Worm (Caenorhabditis elegans) whole organism, L4 larva: ENCODE data around the gene F58E2.4.
"Not testable (repeated sequence)": the region's sequence is repeated elsewhere in the genome, so short reads cannot be mapped to it uniquely, and the experiment has no call there.

ENCODE experiments used
- F49E8.2 ChIP-seq: sonication (generic microtip); optimal IDR thresholded peaks from 2 replicates; lab custom pipeline; 2016; ENCODE audit warnings: missing compliant biosample characterization, mild to moderate bottlenecking, missing genetic modification characterization, borderline replicate concordance
- R02D3.7 ChIP-seq: fragments of 150-350 bp; sonication (generic microtip); optimal IDR thresholded peaks from 3 replicates; lab custom pipeline; 2014; ENCODE audit warnings: missing biosample characterization, missing genetic modification characterization
- T26A8.4 ChIP-seq: fragments of 200-800 bp; sonication (Bioruptor generic); IDR thresholded peaks from 2 replicates; pipeline ENCODE4 v1.3.6; 2022; ENCODE audit warnings: missing genetic modification characterization, missing compliant biosample characterization
- Y75B8A.6 ChIP-seq: fragments of 200-800 bp; sonication (Bioruptor generic); IDR thresholded peaks from 2 replicates; pipeline ENCODE4 v1.3.6; 2022; ENCODE audit warnings: missing genetic modification reagents, missing genetic modification characterization, missing compliant biosample characterization
- ZK337.2 ChIP-seq: fragments of 200-800 bp; sonication (Bioruptor generic); IDR thresholded peaks from 2 replicates; pipeline ENCODE4 v1.3.6; 2022; ENCODE audit warnings: missing genetic modification reagents, missing genetic modification characterization, missing compliant biosample characterization
- ZK546.5 ChIP-seq, 2 experiments: sonication (generic microtip); optimal IDR thresholded peaks; 2 replicates each; lab custom pipeline; 2017; ENCODE audit warnings: missing biosample characterization in 2 of 2, missing genetic modification characterization in 2 of 2
- aha-1 ChIP-seq: fragments of 150-350 bp; peaks from one replicate; lab custom pipeline; 2014; ENCODE audit warnings: missing biosample characterization, missing genetic modification characterization
- aly-2 ChIP-seq: sonication (generic microtip); optimal IDR thresholded peaks from 2 replicates; lab custom pipeline; 2018; ENCODE audit warnings: missing biosample characterization, missing genetic modification characterization
- ama-1 ChIP-seq: fragments of 150-350 bp; optimal IDR thresholded peaks from 2 replicates; lab custom pipeline; 2014; ENCODE audit warnings: inconsistent platforms, mixed read lengths
- ceh-28 ChIP-seq: fragments of 150-350 bp; optimal IDR thresholded peaks from 2 replicates; lab custom pipeline; 2014; ENCODE audit warnings: missing biosample characterization, missing genetic modification reagents, missing genetic modification characterization
- ceh-44 ChIP-seq: fragments of 200-800 bp; sonication (Bioruptor generic); IDR thresholded peaks from 2 replicates; pipeline ENCODE4 v1.3.6; 2022; ENCODE audit warnings: missing genetic modification reagents, missing genetic modification characterization, missing compliant biosample characterization
- ctbp-1 ChIP-seq: fragments of 200-800 bp; sonication (Bioruptor generic); IDR thresholded peaks from 2 replicates; pipeline ENCODE4 v1.3.6; 2022; ENCODE audit warnings: missing genetic modification reagents, missing genetic modification characterization, missing compliant biosample characterization
- daf-12 ChIP-seq: fragments of 150-350 bp; optimal IDR thresholded peaks from 2 replicates; lab custom pipeline; 2014; ENCODE audit warnings: missing biosample characterization, missing genetic modification reagents, missing genetic modification characterization
- daf-16 ChIP-seq, 3 experiments: sonication (generic microtip); optimal IDR thresholded peaks; 2 replicates each; lab custom pipeline; 2016 to 2017; ENCODE audit warnings: missing genetic modification characterization in 3 of 3, missing genetic modification reagents in 3 of 3, mild to moderate bottlenecking in 2 of 3, missing compliant biosample characterization in 2 of 3, missing biosample characterization in 1 of 3, moderate library complexity in 1 of 3
- dve-1 ChIP-seq: sonication (generic microtip); optimal IDR thresholded peaks from 2 replicates; lab custom pipeline; 2017; ENCODE audit warnings: antibody characterized with exemption, mild to moderate bottlenecking, missing genetic modification characterization, missing compliant biosample characterization; ENCODE audit not compliant: insufficient read depth
- egl-43 ChIP-seq: fragments of 200-800 bp; sonication (Bioruptor generic); IDR thresholded peaks from 2 replicates; pipeline ENCODE4 v1.3.6; 2022; ENCODE audit warnings: missing genetic modification reagents, missing genetic modification characterization, missing compliant biosample characterization
- fos-1 ChIP-seq: fragments of 150-350 bp; optimal IDR thresholded peaks from 2 replicates; lab custom pipeline; 2014; ENCODE audit warnings: missing biosample characterization, missing genetic modification characterization
- gei-8 ChIP-seq: fragments of 200-800 bp; sonication (Bioruptor generic); optimal IDR thresholded peaks from 2 replicates; lab custom pipeline; 2018; ENCODE audit warnings: mild to moderate bottlenecking, missing genetic modification characterization, missing compliant biosample characterization
- hif-1 ChIP-seq, 2 experiments: sonication (generic microtip); optimal IDR thresholded peaks; 2 replicates each; lab custom pipeline; 2016 to 2017; ENCODE audit warnings: missing compliant biosample characterization in 2 of 2, missing genetic modification characterization in 2 of 2, missing genetic modification reagents in 2 of 2, missing genotype in 2 of 2, mild to moderate bottlenecking in 1 of 2
- hlh-11 ChIP-seq: fragments of 200-800 bp; sonication (Bioruptor generic); optimal IDR thresholded peaks from 2 replicates; lab custom pipeline; 2018; ENCODE audit warnings: mild to moderate bottlenecking, missing genetic modification characterization, missing compliant biosample characterization
- lin-1 ChIP-seq: fragments of 200-800 bp; sonication (Bioruptor generic); IDR thresholded peaks from 2 replicates; pipeline ENCODE4 v1.3.6; 2022; ENCODE audit warnings: missing genetic modification reagents, missing genetic modification characterization, missing compliant biosample characterization
- lin-15B ChIP-seq: fragments of 150-350 bp; sonication (generic microtip); optimal IDR thresholded peaks from 3 replicates; lab custom pipeline; 2014; ENCODE audit warnings: missing biosample characterization, missing genetic modification characterization
- madf-5 ChIP-seq, 2 experiments: fragments of 200-800 bp; sonication (Bioruptor generic); IDR thresholded peaks; 2 replicates each; pipeline ENCODE4 v1.3.6; 2022; ENCODE audit warnings: missing compliant biosample characterization in 2 of 2, missing genetic modification characterization in 2 of 2
- mdl-1 ChIP-seq, 2 experiments: fragments of 150-350 bp in 1 of 2; sonication (generic microtip) in 1 of 2; optimal IDR thresholded peaks; 2 replicates each; lab custom pipeline; 2014 to 2017; ENCODE audit warnings: missing biosample characterization in 2 of 2, missing genetic modification characterization in 2 of 2
- mxl-3 ChIP-seq: fragments of 200-800 bp; sonication (Bioruptor generic); optimal IDR thresholded peaks from 2 replicates; lab custom pipeline; 2018; ENCODE audit warnings: mild to moderate bottlenecking, missing genetic modification characterization, missing compliant biosample characterization
- nhr-10 ChIP-seq: fragments of 150-350 bp; optimal IDR thresholded peaks from 2 replicates; lab custom pipeline; 2014; ENCODE audit warnings: missing biosample characterization, missing genetic modification characterization
- nhr-111 ChIP-seq: fragments of 200-800 bp; sonication (Bioruptor generic); optimal IDR thresholded peaks from 2 replicates; lab custom pipeline; 2018; ENCODE audit warnings: mild to moderate bottlenecking, missing genetic modification characterization, missing compliant biosample characterization
- nhr-41 ChIP-seq: fragments of 200-800 bp; sonication (Bioruptor generic); IDR thresholded peaks from 2 replicates; pipeline ENCODE4 v1.3.6; 2022; ENCODE audit warnings: missing genetic modification reagents, missing genetic modification characterization, missing compliant biosample characterization
- nhr-76 ChIP-seq: fragments of 150-350 bp; optimal IDR thresholded peaks from 2 replicates; lab custom pipeline; 2014; ENCODE audit warnings: missing biosample characterization, missing genetic modification characterization
- skn-1 ChIP-seq: fragments of 150-350 bp; optimal IDR thresholded peaks from 2 replicates; lab custom pipeline; 2014; ENCODE audit warnings: missing biosample characterization, missing genetic modification characterization
- snpc-4 ChIP-seq: fragments of 150-350 bp; optimal IDR thresholded peaks from 2 replicates; lab custom pipeline; 2014; ENCODE audit warnings: missing biosample characterization, missing genetic modification characterization
- spr-1 ChIP-seq: sonication (generic microtip); optimal IDR thresholded peaks from 2 replicates; lab custom pipeline; 2016; ENCODE audit warnings: mild to moderate bottlenecking, missing genetic modification characterization, missing compliant biosample characterization
- tag-97 ChIP-seq: fragments of 200-800 bp; sonication (Bioruptor generic); IDR thresholded peaks from 2 replicates; pipeline ENCODE4 v1.3.6; 2022; ENCODE audit warnings: missing genetic modification characterization, missing compliant biosample characterization
- unc-39 ChIP-seq: sonication (generic microtip); optimal IDR thresholded peaks from 2 replicates; lab custom pipeline; 2017; ENCODE audit warnings: missing biosample characterization, missing genetic modification characterization
- unc-62 ChIP-seq, 3 experiments: fragments of 150-350 bp in 1 of 3; sonication (generic microtip); optimal IDR thresholded peaks in 2 of 3; peaks in 1 of 3; 1 replicate in 1 of 3; 2 replicates in 2 of 3; lab custom pipeline; 2014 to 2017; ENCODE audit warnings: missing biosample characterization in 3 of 3, missing genetic modification characterization in 3 of 3, missing genetic modification reagents in 3 of 3, missing genotype in 1 of 3
- zip-11 ChIP-seq: fragments of 200-800 bp; sonication (Bioruptor generic); IDR thresholded peaks from 2 replicates; pipeline ENCODE4 v1.3.6; 2022; ENCODE audit warnings: missing genetic modification characterization, missing compliant biosample characterization
- ztf-7 ChIP-seq: fragments of 150-350 bp; optimal IDR thresholded peaks from 2 replicates; lab custom pipeline; 2014; ENCODE audit warnings: missing biosample characterization, missing genetic modification characterization

Gene F58E2.4

ce11 chrIV:3463254-3463653, at the start of gene F58E2.4:
F58E2.4 (plus strand) TSS chrIV:3463387.
- TF ChIP-seq skn-1 (tag; lab: Kevin White, UChicago) (no peak), egl-43 (GFP tag; lab: Robert Waterston, UW) (no peak), aha-1 (peak; percentile 19)

DNA sequence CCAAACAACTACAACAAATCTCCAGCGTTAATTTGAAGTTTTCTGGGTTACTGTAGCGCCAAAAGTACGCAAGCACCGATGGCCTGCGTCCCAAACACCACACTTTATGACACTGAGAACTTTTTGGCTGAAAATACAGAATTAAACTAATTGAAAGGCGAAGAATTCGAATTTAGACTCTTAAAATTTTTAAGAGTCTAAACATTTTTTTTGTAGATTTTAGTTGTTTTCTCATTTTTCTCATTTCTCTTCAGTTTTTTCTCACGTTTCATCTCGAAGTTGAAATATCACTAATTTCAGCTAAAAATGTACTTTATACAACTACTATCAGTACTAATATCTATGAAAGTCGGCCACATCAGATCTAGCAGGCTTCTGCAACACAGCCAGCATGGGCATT, 47.8 kb upstream of the F58E2.4 start, which contains the start of gene lgc-9:
TSS of gene lgc-9 (plus strand) at position 301 of the 400 bp plus-strand sequence.
- no peak for TF ChIP-seq lin-15B (tag; lab: Kevin White, UChicago)
- no peak for TF ChIP-seq hlh-11 (tag; lab: Kevin White, UChicago)
- TF ChIP-seq nhr-10 (tag; lab: Kevin White, UChicago) = no peak
- TF ChIP-seq ZK337.2 (GFP tag; lab: Robert Waterston, UW) = no peak
- TF ChIP-seq mxl-3 (GFP tag; lab: Kevin White, UChicago) = no peak
- no peak for TF ChIP-seq nhr-76 (tag; lab: Kevin White, UChicago)
- TF ChIP-seq nhr-41 = no peak
- TF ChIP-seq hif-1 (tag; optimal IDR thresholded peaks at IDR 0.05; lab: Kevin White, UChicago) = no peak
- no peak for TF ChIP-seq aly-2 (tag; lab: Kevin White, UChicago)
- TF ChIP-seq ceh-44 (GFP tag; lab: Robert Waterston, UW) = no peak

DNA sequence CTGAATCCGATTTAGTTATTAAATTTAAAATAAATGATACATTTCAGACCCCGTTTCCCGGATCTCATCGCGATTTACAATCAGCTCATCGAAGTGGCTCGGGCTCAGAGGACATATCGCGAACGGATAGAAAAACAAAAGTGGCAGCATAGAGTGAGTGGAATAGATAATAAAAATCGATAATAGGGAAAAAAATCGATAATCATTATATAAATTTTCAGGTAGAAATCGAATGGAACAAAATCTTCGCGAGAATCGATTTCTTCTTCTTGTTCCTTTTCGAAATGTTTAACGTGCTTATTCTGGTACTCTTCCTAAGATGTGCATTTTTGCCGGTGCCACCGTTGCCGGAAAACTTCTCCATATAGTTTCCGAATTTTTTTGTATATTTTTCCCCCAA, 44.4 kb upstream of the F58E2.4 start:
- TF ChIP-seq ceh-28 (tag; lab: Kevin White, UChicago) = peak; percentile 61
- TF ChIP-seq ama-1 = no peak
- no peak for TF ChIP-seq spr-1 (tag; lab: Kevin White, UChicago)
- TF ChIP-seq, all 104 proteins: peak for 1

ce11 chrIV:3422516-3422915, 40.7 kb upstream of the F58E2.4 start, which contains the start of gene C04C3.6:
C04C3.6 (minus strand) TSS chrIV:3422616.
- TF ChIP-seq unc-39 (tag; lab: Kevin White, UChicago) = no peak

ce11 chrIV:3428434-3428950, 34.7 kb upstream of the F58E2.4 start, which contains the start of the genes C04C3.9 and srz-60:
C04C3.9 (minus strand) TSS chrIV:3428534.
srz-60 (plus strand) TSS chrIV:3428900.
- TF ChIP-seq unc-62 (GFP tag; optimal IDR thresholded peaks at IDR 0.05 in 1 of 2; lab: Kevin White, UChicago) = peak in 1 of 2 experiments; percentile 30
- TF ChIP-seq unc-62 (tag; optimal IDR thresholded peaks at IDR 0.05; lab: Kevin White, UChicago) = no peak
- no peak for TF ChIP-seq ZK546.5 (tag; optimal IDR thresholded peaks at IDR 0.05; lab: Kevin White, UChicago)

- not testable (repeated sequence) for TF ChIP-seq zip-11 (GFP tag; lab: Robert Waterston, UW); skn-1 (tag; lab: Kevin White, UChicago); lin-15B (tag; lab: Kevin White, UChicago)
- TF ChIP-seq, all 104 proteins: peak for 0; not testable (repeated sequence) for 104
Observed at ce11 chrIV:3433387-3433786, 29.8 kb upstream of the F58E2.4 start, which contains the start of gene C04C3.7. C04C3.7 (minus strand) TSS chrIV:3433487.

DNA sequence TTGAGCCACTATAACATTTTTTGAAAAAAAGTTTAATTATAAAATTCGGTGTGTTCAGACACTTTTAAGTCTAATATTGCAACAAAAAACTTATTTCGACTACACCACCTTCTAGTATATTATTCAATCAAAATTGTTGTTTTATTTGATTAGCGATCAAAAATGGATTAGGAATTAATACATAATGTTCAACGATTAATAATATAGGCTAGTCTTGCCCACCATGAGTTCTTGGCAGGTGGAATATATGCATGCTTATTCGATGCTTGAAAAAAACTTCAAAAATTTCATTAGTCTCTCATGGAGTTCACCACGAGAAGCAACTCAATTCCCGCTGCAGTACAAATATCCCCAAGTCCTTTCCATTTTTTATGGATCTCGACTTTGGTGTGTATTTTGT, 27.2 kb upstream of the F58E2.4 start, which contains the start of gene srz-32:
TSS of gene srz-32 (plus strand) at position 301 of the 400 bp plus-strand sequence.
- no peak for TF ChIP-seq F49E8.2 (tag; lab: Kevin White, UChicago)
- TF ChIP-seq T26A8.4 (GFP tag; lab: Robert Waterston, UW) = no peak
- TF ChIP-seq fos-1 (tag; lab: Kevin White, UChicago) = no peak
- no peak for TF ChIP-seq daf-12 (tag; lab: Kevin White, UChicago)
- TF ChIP-seq nhr-111 (GFP tag; lab: Kevin White, UChicago) = no peak
- TF ChIP-seq ctbp-1 = no peak
- TF ChIP-seq daf-16 (GFP tag; optimal IDR thresholded peaks at IDR 0.05; lab: Kevin White, UChicago) = no peak
- TF ChIP-seq daf-16 (tag; optimal IDR thresholded peaks at IDR 0.05; lab: Kevin White, UChicago) = no peak
- TF ChIP-seq gei-8 (GFP tag; lab: Kevin White, UChicago) = no peak
- TF ChIP-seq dve-1 (tag; lab: Kevin White, UChicago) = no peak
- TF ChIP-seq snpc-4 (tag; lab: Kevin White, UChicago) = no peak
- no peak for TF ChIP-seq R02D3.7 (tag; lab: Kevin White, UChicago)
- no peak for TF ChIP-seq unc-39 (tag; lab: Kevin White, UChicago)
- no peak for TF ChIP-seq tag-97 (GFP tag; lab: Robert Waterston, UW)
- no peak for TF ChIP-seq madf-5 (GFP tag; IDR thresholded peaks at IDR 0.05; lab: Robert Waterston, UW)
- TF ChIP-seq lin-1 = no peak
- TF ChIP-seq spr-1 (tag; lab: Kevin White, UChicago) = no peak
- TF ChIP-seq mdl-1 (tag; optimal IDR thresholded peaks at IDR 0.05; lab: Kevin White, UChicago) = no peak
- no peak for TF ChIP-seq ztf-7 (tag; lab: Kevin White, UChicago)
- TF ChIP-seq Y75B8A.6 (GFP tag; lab: Robert Waterston, UW) = no peak
